Fruit fly (Drosophila melanogaster) whole organism: Measurements from ENCODE around the gene RpL4.

Experiments used
- CG8478 ChIP-seq: fragments of >200 bp; optimal IDR thresholded peaks from 2 replicates; lab custom pipeline; 2018; ENCODE audit warnings: inconsistent platforms
- Dll ChIP-seq: fragments of >200 bp; optimal IDR thresholded peaks from 2 replicates; lab custom pipeline; 2017
- EcR ChIP-seq, 2 experiments: fragments of >200 bp; optimal IDR thresholded peaks; 2 replicates each; lab custom pipeline; 2017; ENCODE audit warnings: missing biosample characterization in 2 of 2, missing genetic modification characterization in 2 of 2, missing genetic modification reagents in 2 of 2
- pan ChIP-seq: fragments of >200 bp; optimal IDR thresholded peaks from 2 replicates; lab custom pipeline; 2017
- psq ChIP-seq: fragments of >200 bp; optimal IDR thresholded peaks from 2 replicates; lab custom pipeline; 2017
- usp ChIP-seq: fragments of >200 bp; optimal IDR thresholded peaks from 2 replicates; lab custom pipeline; 2017; ENCODE audit warnings: missing biosample characterization, missing genetic modification characterization, mixed read lengths

RpL4 gene

dm6 chr3R:27922673-27923175 is at the start of gene RpL4:
Gene RpL4 (plus strand): TSS chr3R:27922821.
- TF ChIP-seq pan (lab: Kevin White, UChicago) (no peak), CG8478 (lab: Kevin White, UChicago) (no peak), Dll (lab: Kevin White, UChicago) (no peak), EcR (GFP tag; optimal IDR thresholded peaks at IDR 0.05; lab: Kevin White, UChicago) (no peak), usp (no peak), psq (lab: Kevin White, UChicago) (no peak)

- no peak for TF ChIP-seq psq (lab: Kevin White, UChicago)
- no peak for TF ChIP-seq EcR (GFP tag; optimal IDR thresholded peaks at IDR 0.05; lab: Kevin White, UChicago)
- TF ChIP-seq usp: no peak
- TF ChIP-seq CG8478 (lab: Kevin White, UChicago): no peak
- no peak for TF ChIP-seq pan (lab: Kevin White, UChicago)
- no peak for TF ChIP-seq Dll (lab: Kevin White, UChicago)
Measured at dm6 chr3R:27888110-27888509, 34.5 kb upstream of the RpL4 start.

dm6 chr3R:27905695-27906094 is 16.9 kb upstream of the RpL4 start, which contains the start of gene CG34353:
Gene CG34353 (minus strand): TSS chr3R:27905843.
- TF ChIP-seq psq (lab: Kevin White, UChicago) (no peak), pan (lab: Kevin White, UChicago) (no peak), usp (no peak), EcR (GFP tag; optimal IDR thresholded peaks at IDR 0.05; lab: Kevin White, UChicago) (no peak), CG8478 (lab: Kevin White, UChicago) (no peak), Dll (lab: Kevin White, UChicago) (no peak)

dm6 chr3R:27912147-27912546 is 10.5 kb upstream of the RpL4 start, which contains the start of gene mil:
Gene mil (plus strand): TSS chr3R:27912447.
- no peak for TF ChIP-seq Dll (lab: Kevin White, UChicago)
- no peak for TF ChIP-seq CG8478 (lab: Kevin White, UChicago)
- no peak for TF ChIP-seq pan (lab: Kevin White, UChicago)
- TF ChIP-seq usp: no peak
- TF ChIP-seq psq (lab: Kevin White, UChicago): no peak
- TF ChIP-seq EcR (GFP tag; optimal IDR thresholded peaks at IDR 0.05; lab: Kevin White, UChicago): no peak

dm6 chr3R:27916355-27917019 is 6.1 kb upstream of the RpL4 start, which contains the start of the genes CG5003 and mRpS22:
Gene CG5003 (minus strand): TSS chr3R:27916516.
Gene mRpS22 (plus strand): TSS chr3R:27916908.
- TF ChIP-seq CG8478 (lab: Kevin White, UChicago) (no peak), pan (lab: Kevin White, UChicago) (no peak), psq (lab: Kevin White, UChicago) (no peak), usp (no peak), Dll (lab: Kevin White, UChicago) (no peak), EcR (GFP tag; optimal IDR thresholded peaks at IDR 0.05; lab: Kevin White, UChicago) (no peak)

- TF ChIP-seq usp: no peak
- TF ChIP-seq pan (lab: Kevin White, UChicago): no peak
- no peak for TF ChIP-seq psq (lab: Kevin White, UChicago)
- no peak for TF ChIP-seq CG8478 (lab: Kevin White, UChicago)
- TF ChIP-seq EcR (GFP tag; optimal IDR thresholded peaks at IDR 0.05; lab: Kevin White, UChicago): no peak
- TF ChIP-seq Dll (lab: Kevin White, UChicago): no peak
Measured at dm6 chr3R:27919385-27919789, 3.2 kb upstream of the RpL4 start, which contains the start of gene Boh1. Gene Boh1 (minus strand): TSS chr3R:27919460.

- TF ChIP-seq CG8478 (lab: Kevin White, UChicago): no peak
- TF ChIP-seq pan (lab: Kevin White, UChicago): no peak
- no peak for TF ChIP-seq EcR (GFP tag; optimal IDR thresholded peaks at IDR 0.05; lab: Kevin White, UChicago)
- no peak for TF ChIP-seq psq (lab: Kevin White, UChicago)
Measured at dm6 chr3R:27920883-27921282, 1.7 kb upstream of the RpL4 start, which contains the start of gene CG12259. Gene CG12259 (minus strand): TSS chr3R:27921089.

dm6 chr3R:27921982-27922672 is 494 bp upstream of the RpL4 start, which contains the start of gene BCAS2:
Gene BCAS2 (minus strand): TSS chr3R:27922356.
- TF ChIP-seq Dll (lab: Kevin White, UChicago): no peak
- TF ChIP-seq CG8478 (lab: Kevin White, UChicago): no peak
- TF ChIP-seq EcR (GFP tag; optimal IDR thresholded peaks at IDR 0.05; lab: Kevin White, UChicago): no peak
- TF ChIP-seq pan (lab: Kevin White, UChicago): no peak
- TF ChIP-seq usp: no peak

dm6 chr3R:27925000-27925970 is 2.7 kb downstream of the RpL4 start, which contains the start of gene mino:
Gene mino (plus strand): TSS chr3R:27925191.
- TF ChIP-seq EcR (GFP tag; optimal IDR thresholded peaks at IDR 0.05; lab: Kevin White, UChicago) (no peak), Dll (lab: Kevin White, UChicago) (peak; percentile 28)

- TF ChIP-seq Dll (lab: Kevin White, UChicago): no peak
Measured at dm6 chr3R:27925971-27926533, 3.4 kb downstream of the RpL4 start.
